Worm (Caenorhabditis elegans) whole organism, early embryonic: ENCODE results near the gene C25G4.8.
"Not testable (repeated sequence)": the region's sequence is repeated elsewhere in the genome, so short reads cannot be mapped to it uniquely, and the experiment has no call there.

Experiments
- B0310.2 ChIP-seq: sonication (generic microtip); optimal IDR thresholded peaks from 2 replicates; lab custom pipeline; 2016; ENCODE audit warnings: mild to moderate bottlenecking, missing genetic modification characterization, missing compliant biosample characterization
- F13C5.2 ChIP-seq: sonication (generic microtip); optimal IDR thresholded peaks from 2 replicates; lab custom pipeline; 2017; ENCODE audit warnings: mild to moderate bottlenecking, missing genetic modification characterization, inconsistent platforms, missing compliant biosample characterization
- aly-1 ChIP-seq: sonication (generic microtip); optimal IDR thresholded peaks from 2 replicates; lab custom pipeline; 2016; ENCODE audit warnings: missing genetic modification characterization, missing compliant biosample characterization
- ama-1 ChIP-seq: fragments of 150-350 bp; optimal IDR thresholded peaks from 2 replicates; lab custom pipeline; 2014
- ceh-13 ChIP-seq: fragments of 200-800 bp; sonication (Bioruptor generic); optimal IDR thresholded peaks from 2 replicates; lab custom pipeline; 2018; ENCODE audit warnings: mild to moderate bottlenecking, missing genetic modification characterization, missing compliant biosample characterization
- ceh-36 ChIP-seq: sonication (generic microtip); optimal IDR thresholded peaks from 2 replicates; lab custom pipeline; 2016; ENCODE audit warnings: missing genetic modification characterization, inconsistent platforms, missing compliant biosample characterization
- ets-7 ChIP-seq: sonication (generic microtip); optimal IDR thresholded peaks from 2 replicates; lab custom pipeline; 2016; ENCODE audit warnings: missing genotype, missing genetic modification characterization, missing compliant biosample characterization
- flt-1 ChIP-seq: fragments of 200-800 bp; sonication (Bioruptor generic); IDR thresholded peaks from 2 replicates; pipeline ENCODE4 v1.3.6; 2022; ENCODE audit warnings: missing genetic modification characterization, missing compliant biosample characterization
- hmbx-1 ChIP-seq: sonication (generic microtip); optimal IDR thresholded peaks from 2 replicates; lab custom pipeline; 2016; ENCODE audit warnings: mild to moderate bottlenecking, missing genetic modification characterization, missing compliant biosample characterization
- hmg-4 ChIP-seq: fragments of 200-800 bp; sonication (Bioruptor generic); optimal IDR thresholded peaks from 2 replicates; lab custom pipeline; 2018; ENCODE audit warnings: mild to moderate bottlenecking, missing genetic modification characterization, missing compliant biosample characterization
- hnd-1 ChIP-seq: sonication (generic microtip); optimal IDR thresholded peaks from 2 replicates; lab custom pipeline; 2016; ENCODE audit warnings: missing genetic modification characterization, missing compliant biosample characterization
- pes-1 ChIP-seq: fragments of 200-800 bp; sonication (Bioruptor generic); IDR thresholded peaks from 2 replicates; pipeline ENCODE4 v1.3.6; 2022; ENCODE audit warnings: missing genetic modification reagents, missing genetic modification characterization, missing compliant biosample characterization
- scrt-1 ChIP-seq: fragments of 200-800 bp; sonication (Bioruptor generic); IDR thresholded peaks from 2 replicates; pipeline ENCODE4 v1.3.6; 2022; ENCODE audit warnings: missing genetic modification characterization, missing compliant biosample characterization
- sea-1 ChIP-seq: fragments of 200-800 bp; sonication (Bioruptor generic); conservative IDR thresholded peaks from 2 replicates; pipeline ENCODE4 v1.3.6; 2022; ENCODE audit warnings: missing genetic modification characterization, missing compliant biosample characterization
- tbx-11 ChIP-seq: fragments of 200-800 bp; sonication (Bioruptor generic); IDR thresholded peaks from 2 replicates; pipeline ENCODE4 v1.3.6; 2022; ENCODE audit warnings: missing genetic modification characterization, missing compliant biosample characterization
- tbx-37 ChIP-seq: fragments of 200-800 bp; sonication (Bioruptor generic); conservative IDR thresholded peaks from 2 replicates; pipeline ENCODE4 v1.3.6; 2022; ENCODE audit warnings: missing genetic modification reagents, missing genetic modification characterization, missing compliant biosample characterization
- tra-4 ChIP-seq: sonication (generic microtip); optimal IDR thresholded peaks from 2 replicates; lab custom pipeline; 2017; ENCODE audit warnings: missing genetic modification characterization, missing compliant biosample characterization

Gene C25G4.8

ce11 chrIV:12463370-12463769 lies at the start of gene C25G4.8:
C25G4.8 (minus strand) TSS chrIV:12463470.
- TF ChIP-seq scrt-1 (GFP tag; lab: Robert Waterston, UW): no peak
- TF ChIP-seq hmbx-1 (tag; lab: Kevin White, UChicago): no peak
- TF ChIP-seq ets-7 (tag; lab: Kevin White, UChicago): no peak
- TF ChIP-seq tbx-37: no peak
- TF ChIP-seq hnd-1: no peak
- no peak for TF ChIP-seq F13C5.2 (tag; lab: Kevin White, UChicago)
- no peak for TF ChIP-seq pes-1
- TF ChIP-seq ceh-36 (tag; lab: Kevin White, UChicago): no peak
- TF ChIP-seq hmg-4 (GFP tag; lab: Kevin White, UChicago): no peak
- TF ChIP-seq B0310.2: no peak
- no peak for TF ChIP-seq sea-1 (GFP tag; lab: Robert Waterston, UW)
- no peak for TF ChIP-seq tbx-11 (GFP tag; lab: Robert Waterston, UW)
- TF ChIP-seq aly-1 (tag; lab: Kevin White, UChicago): no peak

ce11 chrIV:12505397-12505796 lies 42.1 kb upstream of the C25G4.8 start, which contains the start of gene sru-17:
sru-17 (plus strand) TSS chrIV:12505697.
- not testable (repeated sequence) for TF ChIP-seq ceh-36, F13C5.2, ets-7 (tag; lab: Kevin White, UChicago)

- no peak for TF ChIP-seq sea-1 (GFP tag; lab: Robert Waterston, UW)
- no peak for TF ChIP-seq B0310.2
- no peak for TF ChIP-seq hmbx-1 (tag; lab: Kevin White, UChicago)
- no peak for TF ChIP-seq aly-1 (tag; lab: Kevin White, UChicago)
- no peak for TF ChIP-seq scrt-1 (GFP tag; lab: Robert Waterston, UW)
- no peak for TF ChIP-seq hnd-1
- no peak for TF ChIP-seq hmg-4 (GFP tag; lab: Kevin White, UChicago)
- no peak for TF ChIP-seq ceh-13
- no peak for TF ChIP-seq ceh-36 (tag; lab: Kevin White, UChicago)
Observed at ce11 chrIV:12501956-12502355, 38.7 kb upstream of the C25G4.8 start, which contains the start of gene sru-18. sru-18 (plus strand) TSS chrIV:12502256.

- TF ChIP-seq ama-1 (no peak), tbx-37 (no peak), pes-1 (no peak), hmbx-1 (tag; lab: Kevin White, UChicago) (no peak), B0310.2 (no peak), ets-7 (tag; lab: Kevin White, UChicago) (no peak), F13C5.2 (tag; lab: Kevin White, UChicago) (no peak), sea-1 (GFP tag; lab: Robert Waterston, UW) (no peak), ceh-36 (tag; lab: Kevin White, UChicago) (no peak), scrt-1 (GFP tag; lab: Robert Waterston, UW) (no peak), tra-4 (tag; lab: Kevin White, UChicago) (no peak), ceh-13 (no peak), aly-1 (tag; lab: Kevin White, UChicago) (no peak), hnd-1 (no peak), hmg-4 (GFP tag; lab: Kevin White, UChicago) (no peak), flt-1 (GFP tag; lab: Robert Waterston, UW) (no peak), tbx-11 (GFP tag; lab: Robert Waterston, UW) (no peak)
Observed at ce11 chrIV:12498238-12498637, 35.0 kb upstream of the C25G4.8 start, which contains the start of gene sru-19. sru-19 (plus strand) TSS chrIV:12498538.

- TF ChIP-seq hnd-1 (no peak), ama-1 (no peak), hmbx-1 (tag; lab: Kevin White, UChicago) (no peak), ceh-36 (tag; lab: Kevin White, UChicago) (no peak), flt-1 (GFP tag; lab: Robert Waterston, UW) (no peak), sea-1 (GFP tag; lab: Robert Waterston, UW) (no peak), tbx-11 (GFP tag; lab: Robert Waterston, UW) (no peak), ceh-13 (no peak), scrt-1 (GFP tag; lab: Robert Waterston, UW) (no peak), tra-4 (tag; lab: Kevin White, UChicago) (no peak)
Observed at ce11 chrIV:12495196-12495595, 31.9 kb upstream of the C25G4.8 start, which contains the start of gene sru-20. sru-20 (plus strand) TSS chrIV:12495496.

ce11 chrIV:12490491-12490890 lies 27.2 kb upstream of the C25G4.8 start, which contains the start of gene him-6:
him-6 (plus strand) TSS chrIV:12490791.
- no peak for TF ChIP-seq ets-7 (tag; lab: Kevin White, UChicago)

- TF ChIP-seq tbx-11 (GFP tag; lab: Robert Waterston, UW): no peak
- no peak for TF ChIP-seq tra-4 (tag; lab: Kevin White, UChicago)
- TF ChIP-seq ama-1: no peak
- TF ChIP-seq hmbx-1 (tag; lab: Kevin White, UChicago): no peak
- no peak for TF ChIP-seq flt-1 (GFP tag; lab: Robert Waterston, UW)
- no peak for TF ChIP-seq ets-7 (tag; lab: Kevin White, UChicago)
- TF ChIP-seq ceh-13: no peak
Observed at ce11 chrIV:12487194-12487593, 23.9 kb upstream of the C25G4.8 start, which contains the start of gene sru-26. sru-26 (plus strand) TSS chrIV:12487494.

ce11 chrIV:12484479-12484878 lies 21.2 kb upstream of the C25G4.8 start, which contains the start of gene T04A11.4:
T04A11.4 (minus strand) TSS chrIV:12484579.
- not testable (repeated sequence) for TF ChIP-seq hnd-1; pes-1; aly-1 (tag; lab: Kevin White, UChicago)
